Worm (Caenorhabditis elegans): ENCODE results near the gene golg-2.

golg-2 gene

DNA sequence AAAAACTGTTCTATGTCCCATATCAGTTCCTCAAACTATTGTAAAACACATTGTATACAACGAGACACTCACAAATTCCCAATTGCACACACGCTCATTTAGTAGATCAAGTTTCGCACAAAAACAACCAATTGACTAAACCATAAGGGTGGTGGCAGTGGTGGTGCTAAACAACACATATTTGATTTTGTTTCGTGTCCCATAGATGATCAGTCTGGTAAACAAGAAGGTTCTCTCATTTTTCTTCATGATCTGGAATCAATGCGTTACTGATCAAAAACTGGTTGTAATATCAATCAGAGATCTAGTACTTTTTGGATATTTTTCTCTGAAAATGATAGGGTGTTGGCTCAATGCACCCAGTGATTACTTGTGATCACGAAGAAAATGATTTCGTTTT, 21.3 kb downstream of the golg-2 start:
- no peak for TF ChIP-seq nhr-11 (tag; optimal IDR thresholded peaks at IDR 0.05)
- no peak for TF ChIP-seq elt-3 (tag; optimal IDR thresholded peaks at IDR 0.05)
- no peak for TF ChIP-seq mab-5 (tag; optimal IDR thresholded peaks at IDR 0.05)
- no peak for TF ChIP-seq nhr-129 (tag; optimal IDR thresholded peaks at IDR 0.05)

DNA sequence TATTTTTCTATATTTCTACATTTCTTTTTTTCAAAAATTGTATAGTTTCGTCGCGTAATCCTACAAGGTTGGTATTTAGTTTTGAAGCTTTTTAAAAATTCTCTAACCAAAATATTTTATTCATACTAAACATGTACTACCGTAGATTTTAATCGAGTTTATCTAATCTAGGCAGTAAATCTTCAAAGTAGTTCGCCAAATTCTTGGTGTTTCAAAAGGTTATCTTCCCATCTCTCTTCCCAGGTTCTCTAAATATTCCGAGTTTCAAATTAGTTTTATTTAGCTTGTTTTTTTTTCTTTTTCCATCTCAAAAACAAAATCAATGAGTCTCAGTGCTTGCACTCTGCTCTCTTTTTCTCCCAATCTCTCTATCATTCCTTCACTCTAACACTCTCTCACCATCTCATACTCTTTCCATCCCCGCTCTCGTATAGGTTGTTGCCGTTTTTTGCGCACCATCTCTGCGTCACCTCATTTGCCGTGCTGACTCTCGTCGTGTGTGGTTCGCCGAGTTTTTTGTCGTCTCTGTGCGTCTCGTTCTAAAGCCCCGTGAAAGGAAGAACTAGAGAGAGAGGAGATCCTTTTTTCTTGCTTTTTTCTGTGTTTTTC, 22.8 kb downstream of the golg-2 start:
- peak; percentile 36 for TF ChIP-seq sma-9 (GFP tag; optimal IDR thresholded peaks at IDR 0.05)
- TF ChIP-seq sma-9 (tag; optimal IDR thresholded peaks at IDR 0.05), result no peak
- TF ChIP-seq alr-1 (tag; optimal IDR thresholded peaks at IDR 0.05), result no peak
- no peak for TF ChIP-seq mbf-1 (tag; optimal IDR thresholded peaks at IDR 0.05)
- peak; percentile 32 for TF ChIP-seq lin-13 (GFP tag; optimal IDR thresholded peaks at IDR 0.05)
- no peak for TF ChIP-seq nhr-6 (tag; optimal IDR thresholded peaks at IDR 0.05)
- TF ChIP-seq ama-1 (optimal IDR thresholded peaks at IDR 0.05), result peak; percentile 1
- no peak for TF ChIP-seq nhr-11 (tag; optimal IDR thresholded peaks at IDR 0.05)
- no peak for TF ChIP-seq skn-1 (tag; optimal IDR thresholded peaks at IDR 0.05)
- TF ChIP-seq ztf-4 (tag; optimal IDR thresholded peaks at IDR 0.05), result no peak
- peak; percentile 56 for TF ChIP-seq mab-5 (tag; optimal IDR thresholded peaks at IDR 0.05)
- TF ChIP-seq nhr-25 (tag; optimal IDR thresholded peaks at IDR 0.05), result peak; percentile 58
- peak; percentile 82 for TF ChIP-seq nhr-129 (tag; optimal IDR thresholded peaks at IDR 0.05)
- TF ChIP-seq elt-3 (tag; optimal IDR thresholded peaks at IDR 0.05), result no peak
- TF ChIP-seq lsy-2 (tag; optimal IDR thresholded peaks at IDR 0.05), result peak; percentile 21 to 76
- no peak for TF ChIP-seq unc-62 (GFP tag; optimal IDR thresholded peaks at IDR 0.05)
- TF ChIP-seq dmd-4 (tag; optimal IDR thresholded peaks at IDR 0.05), result no peak
- TF ChIP-seq sma-3 (GFP tag; optimal IDR thresholded peaks at IDR 0.05), result peak; percentile 18
- TF ChIP-seq mdl-1 (tag; optimal IDR thresholded peaks at IDR 0.05), result peak in 1 of 2 experiments; percentile 26
- no peak for TF ChIP-seq nhr-12 (tag; optimal IDR thresholded peaks at IDR 0.05)
- TF ChIP-seq C34F6.9 (tag; optimal IDR thresholded peaks at IDR 0.05), result peak; percentile 91
- TF ChIP-seq unc-39 (tag; optimal IDR thresholded peaks at IDR 0.05), result no peak
- TF ChIP-seq sem-4 (tag; optimal IDR thresholded peaks at IDR 0.05), result peak; percentile 59
- TF ChIP-seq lin-11 (tag; optimal IDR thresholded peaks at IDR 0.05), result no peak
- TF ChIP-seq ceh-82 (tag; optimal IDR thresholded peaks at IDR 0.05), result no peak
- peak; percentile 14 for TF ChIP-seq gmeb-1 (tag; optimal IDR thresholded peaks at IDR 0.05)
- TF ChIP-seq elt-1 (tag; optimal IDR thresholded peaks at IDR 0.05), result no peak
- TF ChIP-seq ceh-16 (tag; optimal IDR thresholded peaks at IDR 0.05), result peak; percentile 69
- TF ChIP-seq aly-2 (tag; optimal IDR thresholded peaks at IDR 0.05), result no peak
- TF ChIP-seq egl-27 (tag; optimal IDR thresholded peaks at IDR 0.05), result peak; percentile 74
- peak; percentile 66 for TF ChIP-seq crh-2 (tag; optimal IDR thresholded peaks at IDR 0.05)
- no peak for TF ChIP-seq ZK546.5 (tag; optimal IDR thresholded peaks at IDR 0.05)
- no peak for TF ChIP-seq nhr-237 (tag; optimal IDR thresholded peaks at IDR 0.05)
- peak; percentile 51 for TF ChIP-seq snpc-4 (tag; optimal IDR thresholded peaks at IDR 0.05)
- no peak for TF ChIP-seq blmp-1 (tag; optimal IDR thresholded peaks at IDR 0.05; ENCODE audit: insufficient read depth)
- TF ChIP-seq nhr-23 (tag; optimal IDR thresholded peaks at IDR 0.05), result no peak
- no peak for TF ChIP-seq nhr-10 (tag; optimal IDR thresholded peaks at IDR 0.05)
- no peak for TF ChIP-seq lin-39 (tag; optimal IDR thresholded peaks at IDR 0.05)
- TF ChIP-seq Y55F3AM.14 (GFP tag; optimal IDR thresholded peaks at IDR 0.05), result peak; percentile 80
- peak; percentile 31 for TF ChIP-seq nhr-21 (tag; optimal IDR thresholded peaks at IDR 0.05)
- no peak for TF ChIP-seq ztf-1 (GFP tag; conservative IDR thresholded peaks at IDR 0.05)
- peak; percentile 72 for TF ChIP-seq unc-55 (GFP tag; optimal IDR thresholded peaks at IDR 0.05)
- TF ChIP-seq zag-1 (tag; optimal IDR thresholded peaks at IDR 0.05), result peak; percentile 57
- peak; percentile 81 for TF ChIP-seq fos-1 (tag; optimal IDR thresholded peaks at IDR 0.05)
- TF ChIP-seq peb-1 (tag; optimal IDR thresholded peaks at IDR 0.05), result no peak
- TF ChIP-seq ztf-11 (tag; optimal IDR thresholded peaks at IDR 0.05), result no peak
- TF ChIP-seq nhr-77 (tag; optimal IDR thresholded peaks at IDR 0.05), result no peak
- peak; percentile 68 for TF ChIP-seq F13H6.1 (tag; optimal IDR thresholded peaks at IDR 0.05)
- no peak for TF ChIP-seq R02D3.7 (tag; optimal IDR thresholded peaks at IDR 0.05)

Measured in whole organism, L2 larva.